Worm (Caenorhabditis elegans) whole organism, L1 larva: ENCODE data around the gene T16H12.3.

Source experiments
- blmp-1 ChIP-seq: fragments of 150-350 bp; optimal IDR thresholded peaks from 2 replicates; lab custom pipeline; 2014; ENCODE audit warnings: missing biosample characterization, missing genetic modification characterization
- egl-27 ChIP-seq, 2 experiments: fragments of 150-350 bp in 1 of 2; sonication (generic microtip); optimal IDR thresholded peaks; 3 replicates each; lab custom pipeline; 2017 to 2018; ENCODE audit warnings: missing biosample characterization in 2 of 2, missing genetic modification characterization in 2 of 2, missing genetic modification reagents in 2 of 2
- irx-1 ChIP-seq: sonication (generic microtip); optimal IDR thresholded peaks from 2 replicates; lab custom pipeline; 2016; ENCODE audit warnings: missing genetic modification characterization, missing compliant biosample characterization
- lin-39 ChIP-seq: fragments of 150-350 bp; optimal IDR thresholded peaks from 2 replicates; lab custom pipeline; 2014; ENCODE audit warnings: missing biosample characterization, missing genetic modification reagents, missing genetic modification characterization
- lir-3 ChIP-seq: sonication (generic microtip); optimal IDR thresholded peaks from 2 replicates; lab custom pipeline; 2016; ENCODE audit warnings: mild to moderate bottlenecking, missing genetic modification characterization, moderate library complexity, missing compliant biosample characterization; ENCODE audit not compliant: poor library complexity
- mef-2 ChIP-seq: fragments of 150-350 bp; optimal IDR thresholded peaks from 2 replicates; lab custom pipeline; 2014; ENCODE audit warnings: missing biosample characterization, missing genetic modification characterization
- nhr-76 ChIP-seq: sonication (generic microtip); optimal IDR thresholded peaks from 2 replicates; lab custom pipeline; 2017; ENCODE audit warnings: missing biosample characterization, missing genetic modification characterization
- pqm-1 ChIP-seq: sonication (generic microtip); optimal IDR thresholded peaks from 3 replicates; lab custom pipeline; 2017; ENCODE audit warnings: missing biosample characterization, missing genetic modification characterization
- snpc-4 ChIP-seq: fragments of 150-350 bp; optimal IDR thresholded peaks from 2 replicates; lab custom pipeline; 2014; ENCODE audit warnings: missing biosample characterization, missing genetic modification characterization
- unc-130 ChIP-seq: fragments of 150-350 bp; optimal IDR thresholded peaks from 2 replicates; lab custom pipeline; 2017; ENCODE audit warnings: missing biosample characterization, missing genetic modification characterization, inconsistent platforms
- unc-62 ChIP-seq: fragments of 150-350 bp; optimal IDR thresholded peaks from 2 replicates; lab custom pipeline; 2014; ENCODE audit warnings: missing biosample characterization, missing genetic modification reagents, missing genetic modification characterization
- unc-86 ChIP-seq: sonication (generic microtip); optimal IDR thresholded peaks from 2 replicates; lab custom pipeline; 2016; ENCODE audit warnings: missing genetic modification characterization, missing compliant biosample characterization
- ztf-11 ChIP-seq, 2 experiments: sonication (generic microtip); optimal IDR thresholded peaks; 2 replicates each; lab custom pipeline; 2016 to 2017; ENCODE audit warnings: missing genetic modification characterization in 2 of 2, missing biosample characterization in 1 of 2, missing compliant biosample characterization in 1 of 2

ce11 chrIII:10033881-10034280 lies 49.2 kb downstream of the T16H12.3 start, which contains the start of gene M04D8.8:
- TF ChIP-seq pqm-1 (no peak), mef-2 (no peak), egl-27 (tag; optimal IDR thresholded peaks at IDR 0.05; lab: Kevin White, UChicago) (no peak), ztf-11 (tag; optimal IDR thresholded peaks at IDR 0.05; lab: Kevin White, UChicago) (no peak), snpc-4 (no peak), blmp-1 (tag; lab: Kevin White, UChicago) (no peak), unc-62 (GFP tag; lab: Kevin White, UChicago) (no peak), lir-3 (tag; lab: Kevin White, UChicago) (no peak), unc-86 (tag; lab: Kevin White, UChicago) (no peak), irx-1 (tag; lab: Kevin White, UChicago) (no peak), lin-39 (no peak), nhr-76 (tag; lab: Kevin White, UChicago) (no peak), unc-130 (no peak)
